Fruit fly (Drosophila melanogaster) whole organism, embryonic: ENCODE results near the gene srl.

Experiments used
- Blimp-1 ChIP-seq: fragments of 200-800 bp; sonication (Bioruptor generic); optimal IDR thresholded peaks from 3 replicates; lab custom pipeline; 2018; ENCODE audit warnings: missing biosample characterization, missing genetic modification characterization, mild to moderate bottlenecking, moderate library complexity, missing genetic modification reagents
- CG13894 ChIP-seq: fragments of 200-800 bp; sonication (Bioruptor generic); optimal IDR thresholded peaks from 3 replicates; lab custom pipeline; 2018; ENCODE audit warnings: missing biosample characterization, mild to moderate bottlenecking, missing genetic modification characterization, moderate library complexity
- CG17385 ChIP-seq: fragments of 200-800 bp; sonication (Bioruptor generic); optimal IDR thresholded peaks from 3 replicates; lab custom pipeline; 2018; ENCODE audit warnings: missing biosample characterization, mild to moderate bottlenecking, missing genetic modification characterization
- CG1792 ChIP-seq: fragments of 200-800 bp; sonication (Bioruptor generic); optimal IDR thresholded peaks from 2 replicates; lab custom pipeline; 2016; ENCODE audit warnings: missing biosample characterization, missing genetic modification characterization
- CG6689 ChIP-seq: fragments of 200-800 bp; sonication (Bioruptor generic); IDR thresholded peaks from 2 replicates; pipeline ENCODE4 v1.3.6; 2022; ENCODE audit warnings: missing biosample characterization, missing genetic modification characterization
- D19B ChIP-seq: fragments of 200-800 bp; sonication (Bioruptor generic); optimal IDR thresholded peaks from 2 replicates; lab custom pipeline; 2017; ENCODE audit warnings: missing biosample characterization, mild to moderate bottlenecking, missing genetic modification characterization
- Dad ChIP-seq: fragments of 200-800 bp; sonication (Bioruptor generic); optimal IDR thresholded peaks from 3 replicates; lab custom pipeline; 2016; ENCODE audit warnings: missing biosample characterization, missing genetic modification characterization
- Side ChIP-seq: fragments of 200-800 bp; sonication (Bioruptor generic); optimal IDR thresholded peaks from 2 replicates; lab custom pipeline; 2016; ENCODE audit warnings: missing biosample characterization, missing genetic modification characterization
- ara ChIP-seq: fragments of 200-800 bp; sonication (Bioruptor generic); IDR thresholded peaks from 2 replicates; pipeline ENCODE4 v1.3.6; 2022; ENCODE audit warnings: missing biosample characterization, missing genetic modification characterization
- sim ChIP-seq: fragments of 200-800 bp; sonication (Bioruptor generic); IDR thresholded peaks from 2 replicates; pipeline ENCODE4 v1.3.6; 2022; ENCODE audit warnings: missing biosample characterization, missing genetic modification characterization

- no peak for TF ChIP-seq CG6689 (GFP tag; lab: Robert Waterston, UW)
- TF ChIP-seq CG13894 (tag; lab: Kevin White, UChicago), result peak; percentile 33
- TF ChIP-seq sim (GFP tag; lab: Robert Waterston, UW), result no peak
- no peak for TF ChIP-seq D19B (GFP tag; lab: Kevin White, UChicago)
- no peak for TF ChIP-seq Dad
- TF ChIP-seq Side (GFP tag; lab: Kevin White, UChicago), result no peak
- TF ChIP-seq CG1792 (GFP tag; lab: Kevin White, UChicago), result no peak
- no peak for TF ChIP-seq ara (GFP tag; lab: Robert Waterston, UW)
- peak; percentile 34 for TF ChIP-seq Blimp-1
- TF ChIP-seq CG17385 (GFP tag; lab: Kevin White, UChicago), result no peak
Measured at dm6 chr3R:4397403-4398079, 31.6 kb downstream of the srl start, which contains the start of gene CG9855.
